Fruit fly (Drosophila melanogaster): ENCODE measurements around the gene CG10651.

Gene CG10651

DNA sequence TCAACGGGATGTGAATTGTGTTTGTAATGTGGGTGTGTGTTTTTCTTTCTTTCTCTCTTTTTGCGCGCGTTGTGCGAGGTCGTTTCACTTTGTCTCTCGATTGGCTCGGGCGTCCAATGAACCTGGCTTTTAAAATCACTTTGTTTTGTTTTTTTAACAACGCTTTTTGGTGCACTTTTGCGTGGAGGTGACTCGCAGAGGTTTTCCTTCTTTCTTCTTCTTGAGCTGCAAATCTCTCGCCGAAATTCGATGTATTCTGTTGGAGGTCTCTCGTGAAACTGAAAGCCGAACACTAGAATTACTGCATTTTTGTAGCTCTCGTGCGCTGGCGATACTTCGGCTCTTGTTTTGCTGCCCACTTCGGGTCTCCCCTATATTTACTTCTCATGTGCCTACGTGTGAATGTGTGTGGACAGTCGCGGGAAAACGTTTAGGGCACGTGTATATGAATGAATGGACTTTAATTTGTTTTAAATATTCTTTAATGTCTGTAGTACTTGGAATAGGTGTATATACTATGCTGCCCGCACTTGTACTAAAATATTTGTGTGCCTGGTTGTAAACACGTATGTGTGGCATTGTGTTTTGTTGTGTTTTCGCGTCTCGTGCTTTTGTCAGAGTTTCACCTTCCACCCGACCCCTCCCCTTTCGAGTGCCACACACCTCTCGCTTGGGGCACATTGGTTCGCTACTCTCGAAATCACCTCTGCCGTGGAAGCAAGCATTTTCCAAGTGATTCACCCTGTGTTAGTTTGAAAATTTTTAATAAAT, 49.8 kb downstream of the CG10651 start, which contains the start of gene fok (continued):
- TF ChIP-seq OdsH (GFP tag; optimal IDR thresholded peaks at IDR 0.05) (peak; percentile 99), Rel (GFP tag; optimal IDR thresholded peaks at IDR 0.05) (peak; percentile 96), Rel (tag; optimal IDR thresholded peaks at IDR 0.05) (peak; percentile 99)

DNA sequence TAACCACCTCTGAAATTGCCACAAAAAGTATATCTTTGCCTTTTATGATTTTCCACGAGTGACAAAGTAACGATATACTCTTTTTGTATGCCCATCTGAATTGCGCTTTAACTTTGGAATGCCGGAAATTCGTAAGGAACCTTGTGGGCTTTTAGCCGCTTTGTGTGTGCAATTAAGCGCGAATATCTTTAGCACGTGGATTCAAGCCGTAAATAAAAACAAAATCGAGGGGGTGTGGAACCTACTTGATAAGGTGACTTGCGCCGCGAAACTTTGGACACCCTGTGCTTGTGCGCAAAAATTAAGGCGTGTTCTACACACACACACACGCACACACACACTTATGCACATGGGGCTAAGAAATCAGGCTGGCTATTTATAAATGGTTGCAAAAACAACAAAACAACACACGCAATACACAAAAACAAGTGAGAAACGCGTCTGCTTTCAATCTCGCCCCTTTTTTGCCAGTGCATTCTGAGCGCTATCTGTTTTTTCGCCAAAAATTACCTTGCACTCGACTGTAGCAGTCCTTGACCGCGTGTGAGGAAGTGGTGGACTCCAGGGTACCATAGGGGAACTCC, 50.6 kb downstream of the CG10651 start:
- no peak for TF ChIP-seq Sp1 (GFP tag; optimal IDR thresholded peaks at IDR 0.05)
- no peak for TF ChIP-seq HLH106 (tag; optimal IDR thresholded peaks at IDR 0.05)
- TF ChIP-seq h (GFP tag; optimal IDR thresholded peaks at IDR 0.05) = no peak
- TF ChIP-seq jim (GFP tag; optimal IDR thresholded peaks at IDR 0.05) = no peak
